Worm (Caenorhabditis elegans) whole organism, L3 larva: Measurements from ENCODE around the gene exc-6.

ENCODE experiments used
- R02D3.7 ChIP-seq: fragments of 150-350 bp; optimal IDR thresholded peaks from 2 replicates; lab custom pipeline; 2014; ENCODE audit warnings: missing biosample characterization, missing genetic modification characterization
- aly-2 ChIP-seq: fragments of 150-350 bp; optimal IDR thresholded peaks from 2 replicates; lab custom pipeline; 2014; ENCODE audit warnings: missing biosample characterization, missing genetic modification characterization
- ama-1 ChIP-seq: fragments of 150-350 bp; optimal IDR thresholded peaks from 2 replicates; lab custom pipeline; 2018
- ceh-16 ChIP-seq: sonication (generic microtip); optimal IDR thresholded peaks from 2 replicates; lab custom pipeline; 2017; ENCODE audit warnings: missing biosample characterization, missing genetic modification characterization
- ceh-28 ChIP-seq: fragments of 150-350 bp; optimal IDR thresholded peaks from 2 replicates; lab custom pipeline; 2014; ENCODE audit warnings: missing biosample characterization, missing genetic modification reagents, missing genetic modification characterization
- ceh-82 ChIP-seq: fragments of 150-350 bp; optimal IDR thresholded peaks from 2 replicates; lab custom pipeline; 2014; ENCODE audit warnings: missing biosample characterization, missing genetic modification characterization
- ceh-9 ChIP-seq: sonication (generic microtip); optimal IDR thresholded peaks from 2 replicates; lab custom pipeline; 2018; ENCODE audit warnings: missing biosample characterization, missing genetic modification characterization
- daf-12 ChIP-seq: fragments of 150-350 bp; optimal IDR thresholded peaks from 2 replicates; lab custom pipeline; 2014; ENCODE audit warnings: missing biosample characterization, missing genetic modification reagents, missing genetic modification characterization
- egl-5 ChIP-seq: fragments of 150-350 bp; optimal IDR thresholded peaks from 2 replicates; lab custom pipeline; 2017; ENCODE audit warnings: missing biosample characterization, missing genetic modification reagents, missing genetic modification characterization, inconsistent platforms
- elt-2 ChIP-seq: sonication (generic microtip); optimal IDR thresholded peaks from 2 replicates; lab custom pipeline; 2016; ENCODE audit warnings: missing genetic modification reagents, mild to moderate bottlenecking, missing genetic modification characterization, missing compliant biosample characterization
- elt-3 ChIP-seq, 3 experiments: fragments of 150-350 bp in 1 of 3; sonication (generic microtip) in 2 of 3; optimal IDR thresholded peaks; 2 replicates in 2 of 3; 4 replicates in 1 of 3; lab custom pipeline; 2014 to 2017; ENCODE audit warnings: missing biosample characterization in 3 of 3, missing genetic modification characterization in 3 of 3
- eor-1 ChIP-seq, 2 experiments: fragments of 150-350 bp; optimal IDR thresholded peaks; 2 replicates each; lab custom pipeline; 2014 to 2018; ENCODE audit warnings: missing biosample characterization in 2 of 2, missing genetic modification characterization in 2 of 2
- fkh-2 ChIP-seq: fragments of 150-350 bp; optimal IDR thresholded peaks from 2 replicates; lab custom pipeline; 2014; ENCODE audit warnings: missing biosample characterization, missing genetic modification reagents, missing genetic modification characterization
- hmg-11 ChIP-seq: sonication (generic microtip); optimal IDR thresholded peaks from 2 replicates; lab custom pipeline; 2016; ENCODE audit warnings: missing genetic modification characterization, missing compliant biosample characterization
- jun-1 ChIP-seq: fragments of 150-350 bp; optimal IDR thresholded peaks from 2 replicates; lab custom pipeline; 2014; ENCODE audit warnings: missing biosample characterization, missing genetic modification reagents, missing genetic modification characterization
- lin-39 ChIP-seq: fragments of 150-350 bp; optimal IDR thresholded peaks from 2 replicates; lab custom pipeline; 2018; ENCODE audit warnings: missing biosample characterization, missing genetic modification reagents, missing genetic modification characterization
- lsy-12 ChIP-seq: sonication (generic microtip); optimal IDR thresholded peaks from 2 replicates; lab custom pipeline; 2016; ENCODE audit warnings: mild to moderate bottlenecking, missing genetic modification characterization, missing compliant biosample characterization
- mml-1 ChIP-seq: fragments of 150-350 bp; sonication (generic microtip); optimal IDR thresholded peaks from 3 replicates; lab custom pipeline; 2014; ENCODE audit warnings: missing biosample characterization, missing genetic modification characterization
- nhr-11 ChIP-seq: fragments of 150-350 bp; optimal IDR thresholded peaks from 2 replicates; lab custom pipeline; 2014; ENCODE audit warnings: missing biosample characterization, missing genetic modification characterization
- nhr-12 ChIP-seq: fragments of 150-350 bp; optimal IDR thresholded peaks from 2 replicates; lab custom pipeline; 2014; ENCODE audit warnings: missing biosample characterization, missing genetic modification characterization
- nhr-23 ChIP-seq: fragments of 150-350 bp; optimal IDR thresholded peaks from 2 replicates; lab custom pipeline; 2014; ENCODE audit warnings: missing biosample characterization, missing genetic modification reagents, missing genetic modification characterization
- nhr-25 ChIP-seq: sonication (generic microtip); optimal IDR thresholded peaks from 2 replicates; lab custom pipeline; 2017; ENCODE audit warnings: missing biosample characterization, missing genetic modification characterization
- nhr-28 ChIP-seq: fragments of 150-350 bp; optimal IDR thresholded peaks from 2 replicates; lab custom pipeline; 2014; ENCODE audit warnings: missing biosample characterization, missing genetic modification characterization
- nhr-43 ChIP-seq: sonication (generic microtip); optimal IDR thresholded peaks from 2 replicates; lab custom pipeline; 2016; ENCODE audit warnings: mild to moderate bottlenecking, missing genetic modification characterization, missing compliant biosample characterization; ENCODE audit not compliant: poor library complexity, severe bottlenecking
- nhr-67 ChIP-seq: fragments of 150-350 bp; optimal IDR thresholded peaks from 2 replicates; lab custom pipeline; 2014; ENCODE audit warnings: missing biosample characterization, missing genetic modification characterization
- nhr-76 ChIP-seq: fragments of 150-350 bp; sonication (generic microtip); optimal IDR thresholded peaks from 5 replicates; lab custom pipeline; 2014; ENCODE audit warnings: missing biosample characterization, missing genetic modification characterization
- nhr-77 ChIP-seq: fragments of 150-350 bp; optimal IDR thresholded peaks from 2 replicates; lab custom pipeline; 2014; ENCODE audit warnings: missing biosample characterization, missing genetic modification characterization
- pqm-1 ChIP-seq: fragments of 150-350 bp; optimal IDR thresholded peaks from 2 replicates; lab custom pipeline; 2017; ENCODE audit warnings: missing biosample characterization, missing genetic modification characterization, inconsistent platforms
- sea-2 ChIP-seq: fragments of 150-350 bp; sonication (generic microtip); optimal IDR thresholded peaks from 4 replicates; lab custom pipeline; 2014; ENCODE audit warnings: missing biosample characterization, missing genetic modification reagents, missing genetic modification characterization
- skn-1 ChIP-seq: fragments of 150-350 bp; optimal IDR thresholded peaks from 2 replicates; lab custom pipeline; 2014; ENCODE audit warnings: missing biosample characterization, missing genetic modification characterization
- snpc-4 ChIP-seq: fragments of 150-350 bp; optimal IDR thresholded peaks from 2 replicates; lab custom pipeline; 2014; ENCODE audit warnings: missing biosample characterization, missing genetic modification characterization
- tbx-2 ChIP-seq: sonication (generic microtip); optimal IDR thresholded peaks from 2 replicates; lab custom pipeline; 2016; ENCODE audit warnings: mild to moderate bottlenecking, missing genetic modification characterization, missing compliant biosample characterization
- unc-39 ChIP-seq: sonication (generic microtip); optimal IDR thresholded peaks from 4 replicates; lab custom pipeline; 2017; ENCODE audit warnings: missing biosample characterization, missing genetic modification characterization
- zag-1 ChIP-seq: fragments of 150-350 bp; optimal IDR thresholded peaks from 2 replicates; lab custom pipeline; 2014; ENCODE audit warnings: missing biosample characterization, missing genetic modification characterization
- ztf-11 ChIP-seq: fragments of 150-350 bp; optimal IDR thresholded peaks from 2 replicates; lab custom pipeline; 2014; ENCODE audit warnings: missing biosample characterization, missing genetic modification characterization
- ztf-4 ChIP-seq: fragments of 150-350 bp; optimal IDR thresholded peaks from 2 replicates; lab custom pipeline; 2014; ENCODE audit warnings: missing biosample characterization, missing genetic modification characterization

exc-6 gene

ce11 chrIII:1142798-1143197 is 39.8 kb downstream of the exc-6 start, which contains the start of gene smr-1 (continued):
- peak; percentile 76 for TF ChIP-seq ceh-28 (tag; lab: Kevin White, UChicago)
- no peak for TF ChIP-seq nhr-77 (tag; lab: Kevin White, UChicago)
- TF ChIP-seq nhr-67 (tag; lab: Kevin White, UChicago): no peak
- peak; percentile 75 for TF ChIP-seq nhr-23
- TF ChIP-seq zag-1: no peak
- peak; percentile 49 for TF ChIP-seq elt-2 (tag; lab: Kevin White, UChicago)
- TF ChIP-seq sea-2 (GFP tag; lab: Kevin White, UChicago): no peak
- TF ChIP-seq ceh-9 (tag; lab: Kevin White, UChicago): no peak
- peak; percentile 41 for TF ChIP-seq skn-1 (tag; lab: Kevin White, UChicago)
- peak; percentile 63 for TF ChIP-seq nhr-25 (tag; lab: Kevin White, UChicago)
- TF ChIP-seq aly-2: peak; percentile 57
- TF ChIP-seq ztf-11 (tag; lab: Kevin White, UChicago): no peak
- no peak for TF ChIP-seq nhr-76 (tag; lab: Kevin White, UChicago)

DNA sequence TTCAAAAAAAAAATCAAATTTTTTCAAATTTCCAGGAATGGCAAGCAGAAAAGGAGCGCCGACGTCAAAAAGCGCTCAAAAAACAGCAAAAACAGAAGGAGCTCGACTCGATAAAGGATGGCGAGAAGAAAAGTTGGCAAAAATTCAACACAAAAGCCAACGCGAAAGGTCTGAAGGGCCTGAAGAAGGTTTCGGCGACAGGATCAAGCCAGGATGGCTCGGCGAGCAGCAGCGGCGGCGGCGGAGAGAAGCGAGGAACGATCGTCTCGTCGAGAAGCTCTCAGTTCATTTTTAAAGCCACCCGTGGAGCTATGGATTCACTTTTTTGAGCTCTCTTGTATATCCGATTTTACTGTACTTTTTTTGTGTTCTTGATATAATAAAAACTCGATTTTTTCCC is 41.8 kb downstream of the exc-6 start:
- TF ChIP-seq snpc-4 (tag; lab: Kevin White, UChicago) (no peak), lin-39 (tag; lab: Kevin White, UChicago) (no peak), fkh-2 (tag; lab: Kevin White, UChicago) (no peak), jun-1 (no peak), pqm-1 (tag; lab: Kevin White, UChicago) (no peak), tbx-2 (tag; lab: Kevin White, UChicago) (no peak), ama-1 (lab: Kevin White, UChicago) (no peak), ceh-82 (tag; lab: Kevin White, UChicago) (no peak), ceh-28 (tag; lab: Kevin White, UChicago) (no peak), nhr-25 (tag; lab: Kevin White, UChicago) (no peak), nhr-12 (no peak), ceh-16 (tag; lab: Kevin White, UChicago) (no peak), nhr-23 (no peak), ztf-4 (tag; lab: Kevin White, UChicago) (no peak), nhr-43 (tag; lab: Kevin White, UChicago) (no peak), hmg-11 (tag; lab: Kevin White, UChicago) (no peak), zag-1 (no peak)

ce11 chrIII:1147863-1148262 is 44.9 kb downstream of the exc-6 start:
- TF ChIP-seq nhr-77 (tag; lab: Kevin White, UChicago) (no peak), jun-1 (no peak), nhr-11 (tag; lab: Kevin White, UChicago) (no peak), ceh-16 (tag; lab: Kevin White, UChicago) (no peak), daf-12 (tag; lab: Kevin White, UChicago) (no peak), egl-5 (tag; lab: Kevin White, UChicago) (no peak), ceh-82 (tag; lab: Kevin White, UChicago) (no peak), elt-3 (tag; optimal IDR thresholded peaks at IDR 0.05; lab: Kevin White, UChicago) (no peak), unc-39 (tag; lab: Kevin White, UChicago) (no peak), snpc-4 (tag; lab: Kevin White, UChicago) (no peak), eor-1 (tag; optimal IDR thresholded peaks at IDR 0.05; lab: Kevin White, UChicago) (no peak), ceh-28 (tag; lab: Kevin White, UChicago) (no peak), skn-1 (tag; lab: Kevin White, UChicago) (no peak), ceh-9 (tag; lab: Kevin White, UChicago) (no peak), lsy-12 (tag; lab: Kevin White, UChicago) (no peak), nhr-76 (tag; lab: Kevin White, UChicago) (no peak)
- TF ChIP-seq, all 47 proteins: peak for 0

DNA sequence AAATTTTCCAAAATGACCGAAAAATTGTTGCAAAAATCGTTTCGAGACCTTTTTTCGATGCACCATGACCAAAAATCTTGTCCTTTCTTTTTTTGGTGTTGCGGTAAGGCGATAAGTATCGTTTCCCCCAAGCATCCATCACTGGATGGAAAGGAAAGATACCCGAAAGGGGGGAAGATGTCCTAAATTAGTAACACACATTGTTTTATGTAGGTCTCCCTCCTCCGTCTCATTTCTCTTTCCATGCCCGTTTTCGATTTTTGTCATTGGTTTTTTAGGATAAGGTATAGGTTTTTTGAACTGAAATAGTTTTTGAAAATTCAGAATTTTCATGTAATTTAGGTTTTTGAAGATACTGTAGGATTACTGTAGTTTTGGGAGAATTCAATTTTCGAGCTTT is 46.5 kb downstream of the exc-6 start:
- peak; percentile 62 for TF ChIP-seq nhr-23
- no peak for TF ChIP-seq nhr-28 (tag; lab: Kevin White, UChicago)

ce11 chrIII:1151680-1152079 is 48.7 kb downstream of the exc-6 start, which contains the start of gene cdh-12:
TSS of gene cdh-12 (plus strand) at chrIII:1152044.
- no peak for TF ChIP-seq R02D3.7
- TF ChIP-seq elt-3 (tag; optimal IDR thresholded peaks at IDR 0.05; lab: Kevin White, UChicago): no peak
- no peak for TF ChIP-seq mml-1 (tag; lab: Kevin White, UChicago)
- TF ChIP-seq elt-2 (tag; lab: Kevin White, UChicago): no peak
- no peak for TF ChIP-seq daf-12 (tag; lab: Kevin White, UChicago)
- no peak for TF ChIP-seq ceh-28 (tag; lab: Kevin White, UChicago)
- no peak for TF ChIP-seq nhr-67 (tag; lab: Kevin White, UChicago)
